Worm (Caenorhabditis elegans) whole organism, L4 larva: ENCODE measurements around the gene cyp-35A4.

ENCODE experiments used
- dmd-9 ChIP-seq: fragments of 200-800 bp; sonication (Bioruptor generic); IDR thresholded peaks from 2 replicates; pipeline ENCODE4 v1.3.6; 2022; ENCODE audit warnings: missing genetic modification reagents, missing genetic modification characterization, missing compliant biosample characterization
- jun-1 ChIP-seq: fragments of 150-350 bp; optimal IDR thresholded peaks from 2 replicates; lab custom pipeline; 2014; ENCODE audit warnings: missing biosample characterization, missing genetic modification reagents, missing genetic modification characterization
- sdz-12 ChIP-seq: fragments of 200-800 bp; sonication (Bioruptor generic); optimal IDR thresholded peaks from 2 replicates; lab custom pipeline; 2018; ENCODE audit warnings: mild to moderate bottlenecking, missing genetic modification characterization, missing compliant biosample characterization

DNA sequence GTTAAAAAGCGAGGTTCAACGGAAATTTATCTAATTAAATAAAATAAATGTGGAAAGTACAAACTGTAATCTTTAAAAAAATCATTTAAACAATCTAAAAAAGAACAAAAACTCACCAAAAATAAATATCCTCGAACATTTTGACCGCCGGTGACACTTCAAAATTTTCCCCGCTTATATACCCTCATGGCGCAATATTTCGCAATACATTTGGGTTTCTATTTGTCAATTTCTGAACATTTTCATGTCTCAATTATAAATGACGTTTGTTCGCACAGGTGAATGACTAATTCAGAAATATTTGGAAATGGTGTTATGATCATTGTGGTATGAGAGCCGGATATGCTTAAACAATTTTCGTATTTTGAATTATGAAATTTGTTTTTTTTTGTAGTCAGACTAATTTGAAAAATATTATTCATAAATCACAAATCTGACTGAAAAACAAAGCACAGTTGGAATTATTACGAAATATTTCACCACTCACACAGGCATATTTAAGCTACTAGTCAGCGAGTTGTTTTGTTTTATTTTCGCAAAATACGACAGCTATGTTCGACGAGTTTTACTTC, 10.5 kb downstream of the cyp-35A4 start, which contains the start of the genes C49G7.10 and irg-2:
- TF ChIP-seq jun-1 (tag; lab: Kevin White, UChicago): no peak
- TF ChIP-seq sdz-12 (GFP tag; lab: Kevin White, UChicago): no peak
- no peak for TF ChIP-seq dmd-9 (GFP tag; lab: Robert Waterston, UW)
